Worm (Caenorhabditis elegans) whole organism, L2 larva: ENCODE data around the gene glb-1.
A peak's percentile ranks its signal among the peaks of the same experiment; 100 is the strongest.

Experiments
- C34F6.9 ChIP-seq: fragments of 150-350 bp; optimal IDR thresholded peaks from 2 replicates; lab custom pipeline; 2014; ENCODE audit warnings: missing biosample characterization, missing genetic modification characterization
- F13H6.1 ChIP-seq: sonication (generic microtip); optimal IDR thresholded peaks from 2 replicates; lab custom pipeline; 2016; ENCODE audit warnings: missing genetic modification characterization, missing compliant biosample characterization
- R02D3.7 ChIP-seq: fragments of 150-350 bp; optimal IDR thresholded peaks from 2 replicates; lab custom pipeline; 2014; ENCODE audit warnings: missing biosample characterization, missing genetic modification characterization
- Y55F3AM.14 ChIP-seq: fragments of 200-800 bp; sonication (Bioruptor generic); optimal IDR thresholded peaks from 2 replicates; lab custom pipeline; 2018; ENCODE audit warnings: mild to moderate bottlenecking, missing genetic modification characterization, missing compliant biosample characterization
- ZK546.5 ChIP-seq: sonication (generic microtip); optimal IDR thresholded peaks from 2 replicates; lab custom pipeline; 2017; ENCODE audit warnings: missing biosample characterization, missing genetic modification characterization
- alr-1 ChIP-seq: fragments of 150-350 bp; optimal IDR thresholded peaks from 2 replicates; lab custom pipeline; 2014; ENCODE audit warnings: missing biosample characterization, missing genetic modification characterization
- aly-2 ChIP-seq: fragments of 150-350 bp; optimal IDR thresholded peaks from 2 replicates; lab custom pipeline; 2014; ENCODE audit warnings: missing biosample characterization, missing genetic modification characterization
- ama-1 ChIP-seq: fragments of 150-350 bp; optimal IDR thresholded peaks from 2 replicates; lab custom pipeline; 2018; ENCODE audit warnings: inconsistent platforms
- blmp-1 ChIP-seq: sonication (generic microtip); optimal IDR thresholded peaks from 2 replicates; lab custom pipeline; 2017; ENCODE audit warnings: missing genetic modification characterization, mild to moderate bottlenecking, missing compliant biosample characterization, antibody characterized with exemption, moderate library complexity; ENCODE audit not compliant: insufficient read depth
- ceh-16 ChIP-seq: fragments of 150-350 bp; optimal IDR thresholded peaks from 2 replicates; lab custom pipeline; 2014; ENCODE audit warnings: missing biosample characterization, missing genetic modification characterization
- ceh-82 ChIP-seq: fragments of 150-350 bp; optimal IDR thresholded peaks from 2 replicates; lab custom pipeline; 2014; ENCODE audit warnings: missing biosample characterization, missing genetic modification characterization
- crh-2 ChIP-seq: sonication (generic microtip); optimal IDR thresholded peaks from 2 replicates; lab custom pipeline; 2017; ENCODE audit warnings: missing biosample characterization, missing genetic modification characterization
- dmd-4 ChIP-seq: sonication (generic microtip); optimal IDR thresholded peaks from 2 replicates; lab custom pipeline; 2017; ENCODE audit warnings: missing biosample characterization, missing genetic modification characterization
- egl-27 ChIP-seq: sonication (generic microtip); optimal IDR thresholded peaks from 3 replicates; lab custom pipeline; 2017; ENCODE audit warnings: missing biosample characterization, missing genetic modification reagents, missing genetic modification characterization
- elt-1 ChIP-seq: fragments of 150-350 bp; optimal IDR thresholded peaks from 2 replicates; lab custom pipeline; 2014; ENCODE audit warnings: missing biosample characterization, missing genetic modification characterization
- elt-3 ChIP-seq: sonication (generic microtip); optimal IDR thresholded peaks from 2 replicates; lab custom pipeline; 2017; ENCODE audit warnings: missing biosample characterization, missing genetic modification characterization
- fos-1 ChIP-seq: fragments of 150-350 bp; optimal IDR thresholded peaks from 2 replicates; lab custom pipeline; 2014; ENCODE audit warnings: missing biosample characterization, missing genetic modification characterization
- gmeb-1 ChIP-seq: fragments of 150-350 bp; optimal IDR thresholded peaks from 2 replicates; lab custom pipeline; 2014; ENCODE audit warnings: missing biosample characterization, missing genetic modification characterization
- lin-11 ChIP-seq: fragments of 150-350 bp; sonication (generic microtip); optimal IDR thresholded peaks from 2 replicates; lab custom pipeline; 2014; ENCODE audit warnings: missing biosample characterization, missing genetic modification characterization, inconsistent platforms, mixed read lengths
- lin-13 ChIP-seq: fragments of 150-350 bp; optimal IDR thresholded peaks from 2 replicates; lab custom pipeline; 2014; ENCODE audit warnings: missing biosample characterization, missing genetic modification reagents, missing genetic modification characterization
- lin-39 ChIP-seq: fragments of 150-350 bp; optimal IDR thresholded peaks from 2 replicates; lab custom pipeline; 2014; ENCODE audit warnings: missing biosample characterization, missing genetic modification reagents, missing genetic modification characterization
- lsy-2 ChIP-seq, 2 experiments: fragments of 150-350 bp in 1 of 2; sonication (generic microtip) in 1 of 2; optimal IDR thresholded peaks; 2 replicates each; lab custom pipeline; 2014 to 2017; ENCODE audit warnings: missing biosample characterization in 2 of 2, missing genetic modification characterization in 2 of 2
- mab-5 ChIP-seq: fragments of 150-350 bp; optimal IDR thresholded peaks from 2 replicates; lab custom pipeline; 2014; ENCODE audit warnings: missing biosample characterization, missing genetic modification characterization
- mbf-1 ChIP-seq: sonication (generic microtip); optimal IDR thresholded peaks from 2 replicates; lab custom pipeline; 2017; ENCODE audit warnings: missing biosample characterization, missing genetic modification characterization
- mdl-1 ChIP-seq, 2 experiments: fragments of 150-350 bp in 1 of 2; sonication (generic microtip) in 1 of 2; optimal IDR thresholded peaks; 2 replicates each; lab custom pipeline; 2017; ENCODE audit warnings: missing biosample characterization in 2 of 2, missing genetic modification characterization in 2 of 2
- nhr-10 ChIP-seq: sonication (generic microtip); optimal IDR thresholded peaks from 2 replicates; lab custom pipeline; 2017; ENCODE audit warnings: missing biosample characterization, missing genetic modification characterization
- nhr-11 ChIP-seq: fragments of 150-350 bp; optimal IDR thresholded peaks from 2 replicates; lab custom pipeline; 2014; ENCODE audit warnings: missing biosample characterization, missing genetic modification characterization
- nhr-12 ChIP-seq: fragments of 150-350 bp; optimal IDR thresholded peaks from 2 replicates; lab custom pipeline; 2014; ENCODE audit warnings: missing biosample characterization, missing genetic modification characterization
- nhr-129 ChIP-seq: fragments of 150-350 bp; optimal IDR thresholded peaks from 2 replicates; lab custom pipeline; 2014; ENCODE audit warnings: missing biosample characterization, missing genetic modification characterization
- nhr-21 ChIP-seq: fragments of 150-350 bp; optimal IDR thresholded peaks from 2 replicates; lab custom pipeline; 2014; ENCODE audit warnings: missing biosample characterization, missing genetic modification characterization
- nhr-23 ChIP-seq: fragments of 150-350 bp; optimal IDR thresholded peaks from 2 replicates; lab custom pipeline; 2014; ENCODE audit warnings: missing biosample characterization, missing genetic modification reagents, missing genetic modification characterization
- nhr-237 ChIP-seq: fragments of 150-350 bp; optimal IDR thresholded peaks from 2 replicates; lab custom pipeline; 2014; ENCODE audit warnings: missing biosample characterization, missing genetic modification characterization
- nhr-25 ChIP-seq: fragments of 150-350 bp; sonication (generic microtip); optimal IDR thresholded peaks from 3 replicates; lab custom pipeline; 2014; ENCODE audit warnings: missing biosample characterization, missing genetic modification characterization
- nhr-6 ChIP-seq: fragments of 150-350 bp; optimal IDR thresholded peaks from 2 replicates; lab custom pipeline; 2014; ENCODE audit warnings: missing biosample characterization, missing genetic modification characterization
- nhr-77 ChIP-seq: fragments of 150-350 bp; optimal IDR thresholded peaks from 2 replicates; lab custom pipeline; 2014; ENCODE audit warnings: missing biosample characterization, missing genetic modification characterization
- peb-1 ChIP-seq: fragments of 150-350 bp; optimal IDR thresholded peaks from 2 replicates; lab custom pipeline; 2014; ENCODE audit warnings: missing biosample characterization, missing genetic modification characterization
- sem-4 ChIP-seq: fragments of 150-350 bp; optimal IDR thresholded peaks from 2 replicates; lab custom pipeline; 2014; ENCODE audit warnings: missing biosample characterization, missing genetic modification reagents, missing genetic modification characterization
- skn-1 ChIP-seq: sonication (generic microtip); optimal IDR thresholded peaks from 2 replicates; lab custom pipeline; 2017; ENCODE audit warnings: missing biosample characterization, missing genetic modification characterization
- sma-3 ChIP-seq: sonication (generic microtip); optimal IDR thresholded peaks from 2 replicates; lab custom pipeline; 2016; ENCODE audit warnings: missing genetic modification reagents, missing genetic modification characterization, missing compliant biosample characterization
- sma-9 ChIP-seq, 2 experiments: fragments of 150-350 bp in 1 of 2; sonication (generic microtip) in 1 of 2; optimal IDR thresholded peaks; 2 replicates each; lab custom pipeline; 2014 to 2016; ENCODE audit warnings: missing genetic modification characterization in 2 of 2, mild to moderate bottlenecking in 1 of 2, missing biosample characterization in 1 of 2, missing compliant biosample characterization in 1 of 2, missing genetic modification reagents in 1 of 2, moderate library complexity in 1 of 2
- snpc-4 ChIP-seq: fragments of 150-350 bp; optimal IDR thresholded peaks from 2 replicates; lab custom pipeline; 2014; ENCODE audit warnings: missing biosample characterization, missing genetic modification characterization
- unc-39 ChIP-seq: fragments of 150-350 bp; optimal IDR thresholded peaks from 2 replicates; lab custom pipeline; 2014; ENCODE audit warnings: missing biosample characterization, missing genetic modification characterization
- unc-55 ChIP-seq: fragments of 150-350 bp; sonication (generic microtip); optimal IDR thresholded peaks from 3 replicates; lab custom pipeline; 2014; ENCODE audit warnings: missing biosample characterization, missing genetic modification reagents, missing genetic modification characterization
- unc-62 ChIP-seq: fragments of 150-350 bp; optimal IDR thresholded peaks from 2 replicates; lab custom pipeline; 2014; ENCODE audit warnings: missing biosample characterization, missing genetic modification reagents, missing genetic modification characterization
- zag-1 ChIP-seq: fragments of 150-350 bp; optimal IDR thresholded peaks from 2 replicates; lab custom pipeline; 2014; ENCODE audit warnings: missing biosample characterization, missing genetic modification characterization
- ztf-1 ChIP-seq: fragments of 200-800 bp; sonication (Bioruptor generic); conservative IDR thresholded peaks from 2 replicates; pipeline ENCODE4 v1.3.6; 2022; ENCODE audit warnings: missing genetic modification characterization, missing compliant biosample characterization
- ztf-11 ChIP-seq: sonication (generic microtip); optimal IDR thresholded peaks from 2 replicates; lab custom pipeline; 2017; ENCODE audit warnings: missing biosample characterization, missing genetic modification characterization
- ztf-4 ChIP-seq: fragments of 150-350 bp; optimal IDR thresholded peaks from 2 replicates; lab custom pipeline; 2014; ENCODE audit warnings: missing biosample characterization, missing genetic modification characterization

glb-1 gene

DNA sequence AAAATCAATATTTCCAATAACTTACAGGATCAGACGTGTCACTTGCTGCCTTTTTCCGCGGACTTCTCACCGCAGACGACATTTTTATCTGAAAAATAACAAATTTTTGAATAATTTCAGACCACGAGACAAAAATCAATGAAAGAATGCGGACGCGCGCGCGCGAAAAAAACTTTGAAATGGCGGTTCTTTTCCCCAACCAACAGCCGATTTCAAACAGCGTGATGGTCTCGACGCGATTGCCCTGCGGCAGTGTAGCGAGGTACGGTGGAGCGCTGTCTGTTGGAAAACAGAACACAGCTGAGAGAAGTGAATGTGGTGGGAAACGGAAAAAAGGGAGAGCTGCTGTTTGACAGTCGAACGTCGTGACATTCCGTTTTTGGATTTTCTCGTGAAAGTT, 19.0 kb downstream of the glb-1 start, which contains the start of gene lin-9:
lin-9 (minus strand) TSS at position 88 of the 400 bp plus-strand sequence.
- TF ChIP-seq nhr-77 (tag; lab: Kevin White, UChicago) (peak; percentile 54), nhr-23 (tag; lab: Kevin White, UChicago) (no peak), ceh-16 (tag; lab: Kevin White, UChicago) (peak; percentile 73), crh-2 (tag; lab: Kevin White, UChicago) (peak; percentile 97), unc-39 (no peak), ceh-82 (peak; percentile 78), egl-27 (tag; lab: Kevin White, UChicago) (peak; percentile 86), nhr-11 (tag; lab: Kevin White, UChicago) (no peak), ztf-1 (GFP tag; lab: Robert Waterston, UW) (no peak), gmeb-1 (tag; lab: Kevin White, UChicago) (peak; percentile 97), sma-3 (GFP tag; lab: Kevin White, UChicago) (peak; percentile 95), mab-5 (tag; lab: Kevin White, UChicago) (peak; percentile 96), zag-1 (peak; percentile 83), R02D3.7 (peak; percentile 74), nhr-237 (tag; lab: Kevin White, UChicago) (peak; percentile 55), aly-2 (tag; lab: Kevin White, UChicago) (peak; percentile 11), lin-13 (GFP tag; lab: Kevin White, UChicago) (peak; percentile 97), mdl-1 (tag; optimal IDR thresholded peaks at IDR 0.05; lab: Kevin White, UChicago) (peak; percentile 57 to 83), ama-1 (lab: Kevin White, UChicago) (peak; percentile 68), nhr-25 (peak; percentile 97), ZK546.5 (tag; lab: Kevin White, UChicago) (peak; percentile 72), lin-11 (tag; lab: Kevin White, UChicago) (peak; percentile 92), lsy-2 (tag; optimal IDR thresholded peaks at IDR 0.05; lab: Kevin White, UChicago) (peak; percentile 99 to 100), C34F6.9 (tag; lab: Kevin White, UChicago) (peak; percentile 97), sem-4 (tag; lab: Kevin White, UChicago) (peak; percentile 91), unc-62 (GFP tag; lab: Kevin White, UChicago) (peak; percentile 8), nhr-129 (tag; lab: Kevin White, UChicago) (peak; percentile 87), elt-3 (tag; lab: Kevin White, UChicago) (no peak), nhr-10 (tag; lab: Kevin White, UChicago) (peak; percentile 80), mbf-1 (no peak), skn-1 (no peak), F13H6.1 (tag; lab: Kevin White, UChicago) (peak; percentile 96), lin-39 (peak; percentile 26), elt-1 (tag; lab: Kevin White, UChicago) (no peak), Y55F3AM.14 (GFP tag; lab: Kevin White, UChicago) (peak; percentile 89), ztf-11 (tag; lab: Kevin White, UChicago) (peak; percentile 25), sma-9 (GFP tag; optimal IDR thresholded peaks at IDR 0.05; lab: Kevin White, UChicago) (peak; percentile 97), sma-9 (tag; optimal IDR thresholded peaks at IDR 0.05; lab: Kevin White, UChicago) (no peak), nhr-21 (tag; lab: Kevin White, UChicago) (peak; percentile 95), snpc-4 (peak; percentile 85), unc-55 (peak; percentile 98), alr-1 (tag; lab: Kevin White, UChicago) (no peak), ztf-4 (peak; percentile 94), dmd-4 (no peak), blmp-1 (tag; lab: Kevin White, UChicago) (peak; percentile 81), nhr-12 (peak; percentile 47), peb-1 (tag; lab: Kevin White, UChicago) (no peak), fos-1 (tag; lab: Kevin White, UChicago) (peak; percentile 90), nhr-6 (tag; lab: Kevin White, UChicago) (peak; percentile 81)
